Worm (Caenorhabditis elegans) whole organism, L2 larva: Measurements from ENCODE around the gene saps-1.

Experiments
- F13H6.1 ChIP-seq: sonication (generic microtip); optimal IDR thresholded peaks from 2 replicates; lab custom pipeline; 2016; ENCODE audit warnings: missing genetic modification characterization, missing compliant biosample characterization
- R02D3.7 ChIP-seq: fragments of 150-350 bp; optimal IDR thresholded peaks from 2 replicates; lab custom pipeline; 2014; ENCODE audit warnings: missing biosample characterization, missing genetic modification characterization
- crh-2 ChIP-seq: sonication (generic microtip); optimal IDR thresholded peaks from 2 replicates; lab custom pipeline; 2017; ENCODE audit warnings: missing biosample characterization, missing genetic modification characterization
- lin-39 ChIP-seq: fragments of 150-350 bp; optimal IDR thresholded peaks from 2 replicates; lab custom pipeline; 2014; ENCODE audit warnings: missing biosample characterization, missing genetic modification reagents, missing genetic modification characterization
- lsy-2 ChIP-seq, 2 experiments: fragments of 150-350 bp in 1 of 2; sonication (generic microtip) in 1 of 2; optimal IDR thresholded peaks; 2 replicates each; lab custom pipeline; 2014 to 2017; ENCODE audit warnings: missing biosample characterization in 2 of 2, missing genetic modification characterization in 2 of 2
- nhr-77 ChIP-seq: fragments of 150-350 bp; optimal IDR thresholded peaks from 2 replicates; lab custom pipeline; 2014; ENCODE audit warnings: missing biosample characterization, missing genetic modification characterization
- snpc-4 ChIP-seq: fragments of 150-350 bp; optimal IDR thresholded peaks from 2 replicates; lab custom pipeline; 2014; ENCODE audit warnings: missing biosample characterization, missing genetic modification characterization
- unc-39 ChIP-seq: fragments of 150-350 bp; optimal IDR thresholded peaks from 2 replicates; lab custom pipeline; 2014; ENCODE audit warnings: missing biosample characterization, missing genetic modification characterization
- ztf-4 ChIP-seq: fragments of 150-350 bp; optimal IDR thresholded peaks from 2 replicates; lab custom pipeline; 2014; ENCODE audit warnings: missing biosample characterization, missing genetic modification characterization

- TF ChIP-seq nhr-77 (tag; lab: Kevin White, UChicago) (no peak), snpc-4 (tag; lab: Kevin White, UChicago) (no peak), ztf-4 (tag; lab: Kevin White, UChicago) (no peak), R02D3.7 (no peak), lin-39 (tag; lab: Kevin White, UChicago) (no peak), crh-2 (tag; lab: Kevin White, UChicago) (no peak), unc-39 (no peak), F13H6.1 (tag; lab: Kevin White, UChicago) (no peak), lsy-2 (tag; optimal IDR thresholded peaks at IDR 0.05; lab: Kevin White, UChicago) (peak in 1 of 2 experiments; percentile 36)
Observed at ce11 chrII:11279971-11280370, 17.5 kb upstream of the saps-1 start.
